Fruit fly (Drosophila melanogaster): ENCODE data around the gene Acp62F.

dm6 chr3L:2773968-2774461, 34.5 kb downstream of the Acp62F start, which contains the start of the genes CG12093 and Atg2:
- TF ChIP-seq CG8478 (optimal IDR thresholded peaks at IDR 0.05): no peak
- TF ChIP-seq CTCF (optimal IDR thresholded peaks at IDR 0.05): no peak
